Fruit fly (Drosophila melanogaster) Kc167 (cell line): ENCODE data around the gene NUCB1.

ENCODE experiments used
- Myc ChIP-seq: fragments of >200 bp; optimal IDR thresholded peaks from 2 replicates; lab custom pipeline; 2017; ENCODE audit warnings: missing external identifiers
- Sin3A ChIP-seq: fragments of >200 bp; optimal IDR thresholded peaks from 2 replicates; lab custom pipeline; 2018; ENCODE audit warnings: missing external identifiers
- h ChIP-seq: fragments of >200 bp; optimal IDR thresholded peaks from 3 replicates; lab custom pipeline; 2018; ENCODE audit warnings: missing external identifiers
- insv ChIP-seq: fragments of >200 bp; optimal IDR thresholded peaks from 3 replicates; lab custom pipeline; 2018; ENCODE audit warnings: missing external identifiers
- psq ChIP-seq: fragments of >200 bp; optimal IDR thresholded peaks from 2 replicates; lab custom pipeline; 2017; ENCODE audit warnings: missing external identifiers
- ttk ChIP-seq: sonication (Bioruptor generic); optimal IDR thresholded peaks from 2 replicates; lab custom pipeline; 2017; ENCODE audit warnings: missing external identifiers

DNA sequence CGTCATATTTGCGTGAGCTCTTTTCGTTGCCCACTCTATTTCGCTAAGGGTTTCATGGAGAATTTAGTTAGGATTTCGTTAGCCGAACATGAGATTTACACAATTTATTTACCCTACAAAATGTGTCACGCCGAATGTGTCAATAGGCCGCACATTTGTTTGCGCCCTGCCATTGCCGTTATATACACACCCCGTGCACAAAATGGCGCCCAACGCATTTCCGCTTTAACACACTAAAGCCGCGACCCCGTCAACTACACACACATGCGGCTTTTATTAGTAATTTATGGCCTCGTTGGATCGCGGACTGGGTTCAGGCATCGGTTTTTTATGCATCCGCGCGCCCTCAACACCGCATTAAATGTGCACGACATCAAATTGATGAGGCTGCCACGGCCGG is 51.6 kb downstream of the NUCB1 start, which contains the start of gene Adgf-B:
- TF ChIP-seq psq (no peak), h (no peak), Myc (lab: Kevin White, UChicago) (no peak), ttk (no peak), Sin3A (lab: Kevin White, UChicago) (no peak), insv (lab: Kevin White, UChicago) (no peak)
